Fruit fly (Drosophila melanogaster): ENCODE measurements around the gene CG12237.
A peak's percentile ranks its signal among the peaks of the same experiment; 100 is the strongest.

Gene CG12237

DNA sequence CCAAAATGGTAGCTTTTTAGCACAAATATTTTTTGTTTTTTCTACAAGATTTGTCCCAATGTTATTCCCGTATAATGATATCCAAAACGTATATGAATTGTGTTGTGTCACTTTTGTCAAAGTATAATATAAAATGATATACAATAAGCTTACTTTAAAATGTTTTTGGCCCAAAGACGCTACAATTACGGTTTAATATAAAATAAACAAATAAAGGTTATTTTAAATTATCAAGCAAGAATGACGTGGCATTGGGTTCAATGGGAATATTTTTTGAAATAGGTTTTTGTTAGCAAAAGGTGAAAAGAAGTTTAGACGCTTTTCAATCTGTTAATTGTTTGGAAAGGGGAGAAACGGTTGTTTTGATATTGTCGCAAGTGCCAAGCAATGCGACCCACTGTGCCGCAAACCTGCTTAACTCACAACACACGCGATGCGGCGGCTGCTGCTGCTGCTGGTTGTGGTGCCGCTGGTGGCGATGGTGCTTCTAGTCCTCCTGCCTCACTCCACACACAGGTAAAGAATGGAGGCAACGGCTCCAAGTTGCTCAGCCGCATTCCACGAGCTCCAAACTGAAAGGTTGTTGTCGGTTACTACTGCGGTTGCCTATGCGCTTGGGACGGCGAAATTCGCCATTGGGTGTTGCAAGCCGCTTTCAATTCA is 20.7 kb upstream of the CG12237 start (continued):
- TF ChIP-seq chif (GFP tag; optimal IDR thresholded peaks at IDR 0.05), result peak in 1 of 2 experiments; percentile 3
- TF ChIP-seq cato (GFP tag; optimal IDR thresholded peaks at IDR 0.05; ENCODE audit: borderline replicate concordance), result peak; percentile 29
- peak; percentile 40 for TF ChIP-seq CG6254 (GFP tag; optimal IDR thresholded peaks at IDR 0.05)
- TF ChIP-seq CG9876 (GFP tag; optimal IDR thresholded peaks at IDR 0.05), result no peak
- no peak for TF ChIP-seq pan (optimal IDR thresholded peaks at IDR 0.05)
- TF ChIP-seq pan (GFP tag; optimal IDR thresholded peaks at IDR 0.05 in 1 of 2, IDR thresholded peaks at IDR 0.05 in 1 of 2), result peak in 1 of 2 experiments; percentile 35
- TF ChIP-seq CG30431 (GFP tag; optimal IDR thresholded peaks at IDR 0.05), result peak; percentile 4
- no peak for TF ChIP-seq CG1024 (GFP tag; IDR thresholded peaks at IDR 0.05)
- TF ChIP-seq D (optimal IDR thresholded peaks at IDR 0.05), result no peak
- peak; percentile 50 for TF ChIP-seq D (GFP tag; optimal IDR thresholded peaks at IDR 0.05)
- TF ChIP-seq CG11456 (GFP tag; IDR thresholded peaks at IDR 0.05), result no peak
- TF ChIP-seq CG2129 (GFP tag; IDR thresholded peaks at IDR 0.05; ENCODE audit: partially characterized antibody), result no peak
- no peak for TF ChIP-seq Dref (GFP tag; IDR thresholded peaks at IDR 0.05)
- peak; percentile 58 for TF ChIP-seq CG34376 (GFP tag; optimal IDR thresholded peaks at IDR 0.05)
- peak; percentile 10 for TF ChIP-seq caup (GFP tag; optimal IDR thresholded peaks at IDR 0.05; ENCODE audit: severe bottlenecking)
- peak; percentile 50 for TF ChIP-seq lab (GFP tag; optimal IDR thresholded peaks at IDR 0.05)
- peak; percentile 50 for TF ChIP-seq kni (GFP tag; optimal IDR thresholded peaks at IDR 0.05)
- peak; percentile 41 for TF ChIP-seq Usf (GFP tag; optimal IDR thresholded peaks at IDR 0.05)
- TF ChIP-seq CG8924 (tag; optimal IDR thresholded peaks at IDR 0.05), result peak; percentile 69
- no peak for TF ChIP-seq CG13296 (GFP tag; optimal IDR thresholded peaks at IDR 0.05)
- TF ChIP-seq B-H1 (GFP tag; IDR thresholded peaks at IDR 0.05), result no peak; the same call in 2 of the 3 replicates
- no peak for TF ChIP-seq Opbp (GFP tag; IDR thresholded peaks at IDR 0.05; ENCODE audit: partially characterized antibody)
- no peak for TF ChIP-seq btn (GFP tag; optimal IDR thresholded peaks at IDR 0.05)
- TF ChIP-seq sr (GFP tag; IDR thresholded peaks at IDR 0.05), result no peak
- peak; percentile 37 for TF ChIP-seq HLH54F (GFP tag; optimal IDR thresholded peaks at IDR 0.05)
- TF ChIP-seq Six4 (GFP tag; optimal IDR thresholded peaks at IDR 0.05), result peak; percentile 41
- TF ChIP-seq CG18599 (GFP tag; optimal IDR thresholded peaks at IDR 0.05), result peak; percentile 52
- TF ChIP-seq Dek (tag; optimal IDR thresholded peaks at IDR 0.05), result peak; percentile 32
- TF ChIP-seq CG5180 (GFP tag; optimal IDR thresholded peaks at IDR 0.05), result peak; percentile 27
- peak; percentile 27 for TF ChIP-seq CG11723 (GFP tag; optimal IDR thresholded peaks at IDR 0.05)
- peak; percentile 14 to 38 for TF ChIP-seq dpn (GFP tag; optimal IDR thresholded peaks at IDR 0.05)
- peak; percentile 67 for TF ChIP-seq CG13775 (GFP tag; optimal IDR thresholded peaks at IDR 0.05)
- TF ChIP-seq CoRest (tag; optimal IDR thresholded peaks at IDR 0.05), result peak; percentile 76
- peak; percentile 5 for TF ChIP-seq CG2116 (GFP tag; optimal IDR thresholded peaks at IDR 0.05)
- TF ChIP-seq Poxn (GFP tag; IDR thresholded peaks at IDR 0.05), result no peak
- no peak for TF ChIP-seq Atf-2 (GFP tag; optimal IDR thresholded peaks at IDR 0.05)
- no peak for TF ChIP-seq pita (GFP tag; optimal IDR thresholded peaks at IDR 0.05)
- TF ChIP-seq CG11504 (tag; optimal IDR thresholded peaks at IDR 0.05), result peak; percentile 53
- TF ChIP-seq ATbp (GFP tag; optimal IDR thresholded peaks at IDR 0.05), result peak; percentile 24
- TF ChIP-seq Bdp1 (GFP tag; optimal IDR thresholded peaks at IDR 0.05), result no peak
- peak; percentile 56 for TF ChIP-seq gem (tag; optimal IDR thresholded peaks at IDR 0.05)
- TF ChIP-seq CG17186 (GFP tag; optimal IDR thresholded peaks at IDR 0.05), result no peak
- TF ChIP-seq CG33557 (GFP tag; optimal IDR thresholded peaks at IDR 0.05), result peak; percentile 57
- TF ChIP-seq Fer3 (tag; optimal IDR thresholded peaks at IDR 0.05), result peak; percentile 44
- peak; percentile 70 for TF ChIP-seq dmrt11E (tag; optimal IDR thresholded peaks at IDR 0.05)
- no peak for TF ChIP-seq wdn (GFP tag; IDR thresholded peaks at IDR 0.05)
- no peak for TF ChIP-seq psq (GFP tag; optimal IDR thresholded peaks at IDR 0.05)
- no peak for TF ChIP-seq Taf1 (GFP tag; IDR thresholded peaks at IDR 0.05)
- peak; percentile 58 for TF ChIP-seq CG6854 (GFP tag; optimal IDR thresholded peaks at IDR 0.05)

Measured in whole organism, embryonic.